Worm (Caenorhabditis elegans): ENCODE results near the gene snr-3.

ce11 chrII:6521316-6521715, 31.8 kb upstream of the snr-3 start, which contains the start of gene toe-2:
- TF ChIP-seq rcor-1 (GFP tag; IDR thresholded peaks at IDR 0.05) (no peak), ztf-6 (GFP tag; IDR thresholded peaks at IDR 0.05) (no peak), pha-4 (tag; optimal IDR thresholded peaks at IDR 0.05) (no peak), ekl-4 (GFP tag; IDR thresholded peaks at IDR 0.05) (no peak), attf-3 (GFP tag; conservative IDR thresholded peaks at IDR 0.05) (no peak), dpff-1 (tag; optimal IDR thresholded peaks at IDR 0.05) (no peak), tlf-1 (GFP tag; optimal IDR thresholded peaks at IDR 0.05) (no peak), nfya-1 (tag; optimal IDR thresholded peaks at IDR 0.05; ENCODE audit: borderline replicate concordance, insufficient read depth) (no peak), K11D2.4 (GFP tag; IDR thresholded peaks at IDR 0.05) (no peak), C06A6.2 (GFP tag; conservative IDR thresholded peaks at IDR 0.05) (no peak), atf-7 (tag; optimal IDR thresholded peaks at IDR 0.05) (no peak), lsl-1 (GFP tag; optimal IDR thresholded peaks at IDR 0.05) (no peak), sea-2 (GFP tag; IDR thresholded peaks at IDR 0.05) (no peak), ceh-91 (GFP tag; IDR thresholded peaks at IDR 0.05) (no peak)
